Worm (Caenorhabditis elegans): ENCODE measurements around the gene cal-5.

- TF ChIP-seq jun-1 (tag; optimal IDR thresholded peaks at IDR 0.05) (no peak), unc-62 (GFP tag; optimal IDR thresholded peaks at IDR 0.05) (no peak), ama-1 (optimal IDR thresholded peaks at IDR 0.05) (no peak), nhr-77 (tag; optimal IDR thresholded peaks at IDR 0.05) (no peak), unc-39 (tag; optimal IDR thresholded peaks at IDR 0.05) (no peak), zag-1 (tag; optimal IDR thresholded peaks at IDR 0.05) (no peak), lin-15B (tag; optimal IDR thresholded peaks at IDR 0.05) (no peak), elt-2 (tag; optimal IDR thresholded peaks at IDR 0.05) (no peak)
Observed at ce11 chrX:5028593-5028955, 49.2 kb downstream of the cal-5 start.

Data from whole organism, L3 larva.